Fruit fly (Drosophila melanogaster): ENCODE measurements around the gene CG42752.
A peak's percentile ranks its signal among the peaks of the same experiment; 100 is the strongest.

Gene CG42752

dm6 chr2L:18693877-18694723 lies 45.8 kb downstream of the CG42752 start (continued):
- TF ChIP-seq NFAT (GFP tag; IDR thresholded peaks at IDR 0.05) (peak; percentile 76), CG8478 (optimal IDR thresholded peaks at IDR 0.05) (no peak), lmd (GFP tag; IDR thresholded peaks at IDR 0.05) (peak; percentile 55), CG30020 (tag; optimal IDR thresholded peaks at IDR 0.05) (no peak), CG34376 (GFP tag; optimal IDR thresholded peaks at IDR 0.05) (peak; percentile 69), CG7963 (GFP tag; IDR thresholded peaks at IDR 0.05; ENCODE audit: partially characterized antibody) (no peak), nmo (GFP tag; optimal IDR thresholded peaks at IDR 0.05) (peak; percentile 9), Ssrp (tag; optimal IDR thresholded peaks at IDR 0.05) (peak; percentile 14), MBD-R2 (GFP tag; IDR thresholded peaks at IDR 0.05) (peak; percentile 60), CG8089 (GFP tag; optimal IDR thresholded peaks at IDR 0.05) (peak; percentile 35), CG16815 (GFP tag; optimal IDR thresholded peaks at IDR 0.05) (peak; percentile 5), CoRest (tag; optimal IDR thresholded peaks at IDR 0.05) (peak; percentile 13), ap (GFP tag; IDR thresholded peaks at IDR 0.05) (peak; percentile 60), C15 (GFP tag; IDR thresholded peaks at IDR 0.05) (no peak), Awh (GFP tag; IDR thresholded peaks at IDR 0.05) (0 out of 2 replicates have a peak, but pooled peaks have one; percentile 33), ERR (GFP tag; optimal IDR thresholded peaks at IDR 0.05) (peak; percentile 58), bab2 (GFP tag; optimal IDR thresholded peaks at IDR 0.05) (peak; percentile 51), CG2875 (GFP tag; optimal IDR thresholded peaks at IDR 0.05) (peak; percentile 21), ara (GFP tag; IDR thresholded peaks at IDR 0.05) (peak; percentile 64), CG3163 (GFP tag; optimal IDR thresholded peaks at IDR 0.05) (peak; percentile 38), oc (tag; optimal IDR thresholded peaks at IDR 0.05) (peak; percentile 36), CG7556 (GFP tag; optimal IDR thresholded peaks at IDR 0.05) (peak; percentile 70), dm (GFP tag; optimal IDR thresholded peaks at IDR 0.05) (peak; percentile 66), fd102C (GFP tag; optimal IDR thresholded peaks at IDR 0.05) (no peak), CG34422 (GFP tag; IDR thresholded peaks at IDR 0.05) (peak; percentile 45; the same call in 1 of the 3 replicates), CG12942 (GFP tag; optimal IDR thresholded peaks at IDR 0.05) (peak; percentile 31), Mes4 (GFP tag; optimal IDR thresholded peaks at IDR 0.05) (peak; percentile 14), repo (GFP tag; optimal IDR thresholded peaks at IDR 0.05) (peak; percentile 37), CG11723 (GFP tag; optimal IDR thresholded peaks at IDR 0.05) (peak; percentile 51), nerfin-2 (GFP tag; IDR thresholded peaks at IDR 0.05; ENCODE audit: partially characterized antibody) (no peak), CG8359 (GFP tag; optimal IDR thresholded peaks at IDR 0.05; ENCODE audit: borderline replicate concordance) (no peak), CG2678 (tag; optimal IDR thresholded peaks at IDR 0.05) (peak; percentile 46), ham (GFP tag; IDR thresholded peaks at IDR 0.05) (no peak), CG12104 (GFP tag; optimal IDR thresholded peaks at IDR 0.05) (no peak), pho (GFP tag; optimal IDR thresholded peaks at IDR 0.05) (peak; percentile 15), toy (GFP tag; IDR thresholded peaks at IDR 0.05) (0 out of 2 replicates have a peak, but pooled peaks have one; percentile 5), CG4360 (GFP tag; IDR thresholded peaks at IDR 0.05) (peak; percentile 59), CG17359 (tag; optimal IDR thresholded peaks at IDR 0.05) (peak; percentile 63), B-H1 (GFP tag; IDR thresholded peaks at IDR 0.05) (peak; percentile 20), wdn (GFP tag; IDR thresholded peaks at IDR 0.05) (0 out of 2 replicates have a peak, but pooled peaks have one; percentile 29), tx (GFP tag; optimal IDR thresholded peaks at IDR 0.05) (peak; percentile 49), CG8924 (tag; optimal IDR thresholded peaks at IDR 0.05) (peak; percentile 60), CG10274 (GFP tag; optimal IDR thresholded peaks at IDR 0.05) (peak; percentile 42), zf30C (GFP tag; optimal IDR thresholded peaks at IDR 0.05) (peak; percentile 94), CG12236 (GFP tag; optimal IDR thresholded peaks at IDR 0.05) (peak; percentile 35), CG3838 (GFP tag; optimal IDR thresholded peaks at IDR 0.05) (peak; percentile 16), CG13775 (GFP tag; optimal IDR thresholded peaks at IDR 0.05) (peak; percentile 55), Fer2 (tag; optimal IDR thresholded peaks at IDR 0.05) (no peak), CG6254 (GFP tag; optimal IDR thresholded peaks at IDR 0.05) (peak; percentile 47)

Measured in whole organism, embryonic.